Worm (Caenorhabditis elegans): ENCODE data around the gene R08C7.12.

The R08C7.12 gene

DNA sequence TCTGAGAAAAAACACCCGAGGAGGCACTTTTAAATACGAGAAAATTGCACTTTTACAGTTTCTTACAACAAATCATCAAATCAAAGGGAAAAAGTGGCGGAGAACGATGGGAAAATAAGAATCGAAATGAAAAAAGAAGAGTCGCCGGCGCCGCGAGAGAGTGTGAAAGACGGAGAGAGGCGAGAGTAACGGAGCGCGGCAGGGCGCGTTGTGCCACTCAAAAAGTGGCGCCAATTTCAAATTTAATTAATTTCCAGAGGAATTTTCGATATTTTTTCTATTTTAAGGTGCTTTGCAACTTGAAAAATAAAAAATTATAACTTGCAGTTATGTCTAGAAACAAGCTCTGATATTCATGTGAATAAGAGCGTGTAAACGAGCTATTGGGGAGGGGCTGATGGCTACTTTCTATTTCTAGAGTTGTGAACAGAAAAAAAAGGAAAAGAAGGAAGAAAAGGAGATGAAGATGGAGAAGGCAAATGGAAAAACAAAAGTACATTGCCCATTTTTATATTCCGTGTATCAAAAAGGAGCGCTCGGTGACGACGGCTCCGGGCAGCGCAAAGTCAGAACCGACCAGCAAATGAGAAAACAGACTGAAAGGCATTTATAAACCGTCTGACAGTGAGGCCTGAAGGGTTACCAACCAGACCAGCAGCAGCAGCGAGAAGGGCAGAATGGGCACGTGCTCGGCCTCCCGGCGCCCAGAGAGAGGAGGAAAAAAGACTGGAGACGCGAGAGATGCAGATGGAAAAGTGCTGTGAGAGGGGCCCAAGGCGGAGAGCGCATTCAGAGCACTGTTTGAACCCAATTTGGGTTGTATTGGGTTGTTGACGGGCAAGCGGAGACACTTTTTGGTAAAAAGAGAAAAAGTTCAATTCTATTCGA, 21.6 kb downstream of the R08C7.12 start (continued):
- TF ChIP-seq lsy-2 (tag; optimal IDR thresholded peaks at IDR 0.05) (peak in 1 of 2 experiments; percentile 40), nhr-77 (tag; optimal IDR thresholded peaks at IDR 0.05) (peak; percentile 51), fkh-10 (GFP tag; optimal IDR thresholded peaks at IDR 0.05) (no peak), hmg-1.1 (GFP tag; IDR thresholded peaks at IDR 0.05) (peak; percentile 66), madf-5 (GFP tag; IDR thresholded peaks at IDR 0.05) (0 out of 4 replicates have a peak, but pooled peaks of 1 of the 2 experiments have one; percentile 5), lin-1 (GFP tag; IDR thresholded peaks at IDR 0.05) (0 out of 2 replicates have a peak, but pooled peaks have one; percentile 49), nhr-11 (tag; optimal IDR thresholded peaks at IDR 0.05) (no peak), D1046.2 (GFP tag; IDR thresholded peaks at IDR 0.05) (no peak; the same call in 1 of the 2 replicates), lin-29 (GFP tag; IDR thresholded peaks at IDR 0.05) (0 out of 2 replicates have a peak, but pooled peaks have one; percentile 9), dpl-1 (GFP tag; optimal IDR thresholded peaks at IDR 0.05) (peak; percentile 56), T26A8.4 (GFP tag; IDR thresholded peaks at IDR 0.05) (0 out of 2 replicates have a peak, but pooled peaks have one; percentile 27), dmd-8 (GFP tag; IDR thresholded peaks at IDR 0.05) (peak; percentile 40; the same call in 1 of the 2 replicates), set-16 (GFP tag; IDR thresholded peaks at IDR 0.05) (peak; percentile 92), arid-1 (GFP tag; conservative IDR thresholded peaks at IDR 0.05) (peak; percentile 74), unc-62 (GFP tag; optimal IDR thresholded peaks at IDR 0.05 in 1 of 2) (peak in 1 of 2 experiments; percentile 97), unc-62 (tag; optimal IDR thresholded peaks at IDR 0.05) (no peak), R02D3.7 (tag; optimal IDR thresholded peaks at IDR 0.05) (no peak), saeg-2 (GFP tag; IDR thresholded peaks at IDR 0.05) (0 out of 2 replicates have a peak, but pooled peaks have one; percentile 11), hlh-11 (tag; optimal IDR thresholded peaks at IDR 0.05) (peak; percentile 68)

DNA sequence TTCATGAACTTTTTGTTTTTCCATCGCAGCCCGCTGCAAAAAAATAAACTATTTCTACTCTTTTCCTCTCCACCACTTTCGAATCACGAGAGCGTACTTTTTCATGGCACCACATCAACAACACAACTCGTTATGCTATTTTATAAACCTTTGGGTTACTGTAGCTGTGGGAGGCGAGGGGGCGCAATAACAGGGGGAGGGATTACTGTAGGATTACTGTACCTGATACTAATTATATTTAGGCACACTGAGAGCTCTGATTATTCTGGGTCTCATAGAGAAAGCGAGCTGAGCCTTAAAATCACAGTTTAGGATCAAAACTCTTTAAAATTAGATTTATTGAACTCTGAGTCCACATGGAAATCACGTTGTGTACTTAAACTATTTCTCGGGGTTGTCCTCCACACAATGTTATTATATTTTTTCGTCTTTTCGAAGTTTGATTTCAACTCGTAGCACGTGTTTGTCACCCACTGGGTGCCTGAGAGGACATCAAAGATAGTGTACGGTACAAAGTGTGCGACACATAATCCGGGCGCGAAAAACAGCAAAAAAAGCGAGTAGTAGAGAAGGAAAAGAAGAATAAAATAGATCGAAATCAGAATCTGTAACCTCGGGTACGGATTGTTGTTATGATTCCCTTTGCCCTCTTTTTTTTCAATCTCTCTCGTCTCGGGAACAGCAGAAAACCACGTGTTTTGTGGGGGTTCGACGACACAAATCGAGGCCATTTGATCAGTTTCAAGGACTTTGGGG, 23.1 kb downstream of the R08C7.12 start:
- TF ChIP-seq nhr-102 (tag; optimal IDR thresholded peaks at IDR 0.05), result no peak
- TF ChIP-seq aha-1 (tag), result peak; percentile 97
- TF ChIP-seq unc-62 (GFP tag; optimal IDR thresholded peaks at IDR 0.05 in 1 of 2), result peak in 1 of 2 experiments; percentile 98
- TF ChIP-seq unc-62 (tag; optimal IDR thresholded peaks at IDR 0.05), result no peak
- TF ChIP-seq ztf-11 (tag; optimal IDR thresholded peaks at IDR 0.05), result no peak
- peak; percentile 62 for TF ChIP-seq hlh-11 (tag; optimal IDR thresholded peaks at IDR 0.05)
- TF ChIP-seq F44E2.7 (GFP tag; IDR thresholded peaks at IDR 0.05), result no peak
- no peak for TF ChIP-seq snpc-1.2 (GFP tag; IDR thresholded peaks at IDR 0.05)
- TF ChIP-seq mdt-29 (GFP tag; IDR thresholded peaks at IDR 0.05), result peak; percentile 12; the same call in 1 of the 2 replicates
- peak; percentile 65 for TF ChIP-seq nhr-48 (tag; optimal IDR thresholded peaks at IDR 0.05)
- TF ChIP-seq tag-97 (GFP tag; IDR thresholded peaks at IDR 0.05), result no peak
- no peak for TF ChIP-seq hif-1 (tag; optimal IDR thresholded peaks at IDR 0.05)
- no peak for TF ChIP-seq daf-19 (GFP tag; conservative IDR thresholded peaks at IDR 0.05)
- peak; percentile 83 for TF ChIP-seq mxl-3 (GFP tag; optimal IDR thresholded peaks at IDR 0.05)
- peak; percentile 84 for TF ChIP-seq hlh-30 (tag; optimal IDR thresholded peaks at IDR 0.05; ENCODE audit: insufficient read depth)
- TF ChIP-seq set-16 (GFP tag; IDR thresholded peaks at IDR 0.05), result no peak
- TF ChIP-seq lir-3 (tag; optimal IDR thresholded peaks at IDR 0.05), result no peak
- no peak for TF ChIP-seq attf-4 (tag; optimal IDR thresholded peaks at IDR 0.05)
- TF ChIP-seq aly-2 (tag; optimal IDR thresholded peaks at IDR 0.05), result no peak
- TF ChIP-seq F49E8.2 (tag; optimal IDR thresholded peaks at IDR 0.05; ENCODE audit: borderline replicate concordance), result no peak
- no peak for TF ChIP-seq F26F4.8 (GFP tag; conservative IDR thresholded peaks at IDR 0.05)
- peak; percentile 36 for TF ChIP-seq dve-1 (tag; optimal IDR thresholded peaks at IDR 0.05; ENCODE audit: insufficient read depth)
- no peak for TF ChIP-seq madf-5 (GFP tag; IDR thresholded peaks at IDR 0.05)
- TF ChIP-seq spr-3 (GFP tag; optimal IDR thresholded peaks at IDR 0.05), result peak; percentile 13
- peak; percentile 38 for TF ChIP-seq dmd-6 (GFP tag; IDR thresholded peaks at IDR 0.05)
- no peak for TF ChIP-seq T20F7.1 (GFP tag; optimal IDR thresholded peaks at IDR 0.05)
- no peak for TF ChIP-seq nhr-77 (tag; optimal IDR thresholded peaks at IDR 0.05)
- TF ChIP-seq dpl-1 (GFP tag; optimal IDR thresholded peaks at IDR 0.05), result no peak
- no peak for TF ChIP-seq ceh-82 (tag; optimal IDR thresholded peaks at IDR 0.05)
- no peak for TF ChIP-seq daf-8 (GFP tag; IDR thresholded peaks at IDR 0.05)
- TF ChIP-seq tra-1 (GFP tag; IDR thresholded peaks at IDR 0.05), result 0 out of 2 replicates have a peak, but pooled peaks have one; percentile 46
- TF ChIP-seq rbr-2 (tag; optimal IDR thresholded peaks at IDR 0.05), result no peak
- TF ChIP-seq ztf-7 (tag; optimal IDR thresholded peaks at IDR 0.05), result no peak

Data from whole organism, L4 larva.